Worm (Caenorhabditis elegans): ENCODE measurements around the gene T14B4.5.
A peak's percentile ranks its signal among the peaks of the same experiment; 100 is the strongest.

DNA sequence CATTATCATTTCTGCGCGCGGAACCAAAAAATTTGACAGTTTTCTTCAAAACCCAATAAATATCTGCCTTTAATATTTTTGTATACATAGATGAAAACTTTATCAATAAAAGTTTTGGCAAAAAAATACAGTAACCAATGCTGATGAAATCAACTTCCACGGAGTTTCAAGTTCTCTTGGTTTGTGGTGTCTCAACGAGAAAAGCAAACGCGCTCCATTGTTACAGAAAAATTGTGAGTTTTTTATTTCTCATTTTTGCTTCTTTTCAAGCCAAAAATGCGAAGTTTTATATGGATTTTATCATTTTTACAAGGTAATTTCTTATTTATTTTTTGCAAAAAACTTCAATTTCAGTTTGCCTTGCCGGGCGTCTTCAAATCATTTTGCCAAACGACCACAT is 18.0 kb downstream of the T14B4.5 start, which contains the start of gene T14B4.3:
- TF ChIP-seq egl-27 (tag; optimal IDR thresholded peaks at IDR 0.05) (no peak), snpc-4 (tag; optimal IDR thresholded peaks at IDR 0.05) (peak; percentile 2), R02D3.7 (tag; optimal IDR thresholded peaks at IDR 0.05) (no peak), nhr-11 (tag; optimal IDR thresholded peaks at IDR 0.05) (no peak), ama-1 (optimal IDR thresholded peaks at IDR 0.05) (no peak), sem-4 (tag; optimal IDR thresholded peaks at IDR 0.05) (no peak), fos-1 (tag; optimal IDR thresholded peaks at IDR 0.05) (peak; percentile 29), lin-39 (tag; optimal IDR thresholded peaks at IDR 0.05) (no peak), mbf-1 (tag; optimal IDR thresholded peaks at IDR 0.05) (no peak), lin-13 (GFP tag; optimal IDR thresholded peaks at IDR 0.05) (peak; percentile 47), elt-3 (tag; optimal IDR thresholded peaks at IDR 0.05) (no peak), mdl-1 (tag; optimal IDR thresholded peaks at IDR 0.05) (no peak)
